Fruit fly (Drosophila melanogaster) whole organism, embryonic: ENCODE data around the gene TBC1D16.
A peak's percentile ranks its signal among the peaks of the same experiment; 100 is the strongest.

Experiments
- ATbp ChIP-seq: fragments of 200-800 bp; sonication (Bioruptor generic); optimal IDR thresholded peaks from 2 replicates; lab custom pipeline; 2017; ENCODE audit warnings: missing biosample characterization, mild to moderate bottlenecking, missing genetic modification characterization, missing genetic modification reagents
- CG12659 ChIP-seq: fragments of 200-800 bp; sonication (Bioruptor generic); optimal IDR thresholded peaks from 3 replicates; lab custom pipeline; 2017; ENCODE audit warnings: mild to moderate bottlenecking, missing biosample characterization, missing genetic modification reagents, missing genetic modification characterization
- CG13123 ChIP-seq: fragments of 200-800 bp; sonication (Bioruptor generic); optimal IDR thresholded peaks from 2 replicates; lab custom pipeline; 2016; ENCODE audit warnings: missing biosample characterization, missing genetic modification characterization
- CG13287 ChIP-seq: fragments of 200-800 bp; sonication (Bioruptor generic); IDR thresholded peaks from 2 replicates; pipeline ENCODE4 v1.3.6; 2022; ENCODE audit warnings: missing biosample characterization, missing genetic modification characterization; ENCODE audit not compliant: partially characterized antibody
- CG13894 ChIP-seq: fragments of 200-800 bp; sonication (Bioruptor generic); optimal IDR thresholded peaks from 3 replicates; lab custom pipeline; 2018; ENCODE audit warnings: missing biosample characterization, mild to moderate bottlenecking, missing genetic modification characterization, moderate library complexity
- CG14860 ChIP-seq: fragments of 200-800 bp; sonication (Bioruptor generic); IDR thresholded peaks from 3 replicates; pipeline ENCODE4 v1.3.6; 2022; ENCODE audit warnings: missing biosample characterization, missing genetic modification characterization; ENCODE audit not compliant: partially characterized antibody
- CG14965 ChIP-seq: fragments of 200-800 bp; sonication (Bioruptor generic); optimal IDR thresholded peaks from 2 replicates; lab custom pipeline; 2016; ENCODE audit warnings: missing biosample characterization, missing genetic modification characterization, borderline replicate concordance
- CG16813 ChIP-seq: fragments of 200-800 bp; sonication (Bioruptor generic); IDR thresholded peaks from 3 replicates; pipeline ENCODE4 v1.3.6; 2022; ENCODE audit warnings: missing biosample characterization, missing genetic modification characterization; ENCODE audit not compliant: partially characterized antibody
- CG1792 ChIP-seq: fragments of 200-800 bp; sonication (Bioruptor generic); optimal IDR thresholded peaks from 2 replicates; lab custom pipeline; 2016; ENCODE audit warnings: missing biosample characterization, missing genetic modification characterization
- CG2129 ChIP-seq: fragments of 200-800 bp; sonication (Bioruptor generic); IDR thresholded peaks from 2 replicates; pipeline ENCODE4 v1.3.6; 2022; ENCODE audit warnings: missing biosample characterization, missing genetic modification characterization; ENCODE audit not compliant: partially characterized antibody
- CG30020 ChIP-seq: fragments of 200-800 bp; optimal IDR thresholded peaks from 2 replicates; lab custom pipeline; 2019; ENCODE audit warnings: missing biosample characterization, mild to moderate bottlenecking, missing genetic modification characterization, moderate library complexity
- CG34224 ChIP-seq: fragments of 200-800 bp; sonication (Bioruptor generic); IDR thresholded peaks from 3 replicates; pipeline ENCODE4 v1.3.6; 2022; ENCODE audit warnings: missing biosample characterization, missing genetic modification characterization; ENCODE audit not compliant: partially characterized antibody
- CG3995 ChIP-seq: fragments of 200-800 bp; sonication (Bioruptor generic); optimal IDR thresholded peaks from 3 replicates; lab custom pipeline; 2016; ENCODE audit warnings: missing biosample characterization, missing genetic modification characterization
- CG43689 ChIP-seq: fragments of 200-800 bp; sonication (Bioruptor generic); IDR thresholded peaks from 2 replicates; pipeline ENCODE4 v1.3.6; 2022; ENCODE audit warnings: missing biosample characterization, missing genetic modification characterization
- CG4707 ChIP-seq: fragments of 200-800 bp; sonication (Bioruptor generic); optimal IDR thresholded peaks from 2 replicates; lab custom pipeline; 2018; ENCODE audit warnings: missing biosample characterization, mild to moderate bottlenecking, missing genetic modification characterization, moderate library complexity
- CG8290 ChIP-seq, 3 experiments: fragments of 200-800 bp; sonication (Bioruptor generic); optimal IDR thresholded peaks; 2 replicates each; lab custom pipeline; 2016 to 2019; ENCODE audit warnings: missing biosample characterization in 3 of 3, missing genetic modification characterization in 3 of 3, mild to moderate bottlenecking in 2 of 3, moderate library complexity in 1 of 3
- CHES-1-like ChIP-seq: fragments of 200-800 bp; sonication (Bioruptor generic); optimal IDR thresholded peaks from 2 replicates; lab custom pipeline; 2016; ENCODE audit warnings: missing biosample characterization, missing genetic modification characterization
- Chrac-16 ChIP-seq: fragments of 200-800 bp; sonication (Bioruptor generic); optimal IDR thresholded peaks from 3 replicates; lab custom pipeline; 2016; ENCODE audit warnings: missing biosample characterization, missing genetic modification characterization
- Dll ChIP-seq: fragments of 200-800 bp; sonication (Bioruptor generic); IDR thresholded peaks from 4 replicates; pipeline ENCODE4 v1.3.6; 2022; ENCODE audit warnings: missing biosample characterization, missing genetic modification characterization; ENCODE audit not compliant: partially characterized antibody
- Doc3 ChIP-seq: fragments of 200-800 bp; sonication (Bioruptor generic); IDR thresholded peaks from 3 replicates; pipeline ENCODE4 v1.3.6; 2022; ENCODE audit warnings: missing biosample characterization, missing genetic modification characterization; ENCODE audit not compliant: partially characterized antibody
- MBD-R2 ChIP-seq: fragments of 200-800 bp; sonication (Bioruptor generic); IDR thresholded peaks from 2 replicates; pipeline ENCODE4 v1.3.6; 2022; ENCODE audit warnings: missing biosample characterization, missing genetic modification characterization
- NC2α ChIP-seq: fragments of 200-800 bp; sonication (Bioruptor generic); optimal IDR thresholded peaks from 2 replicates; lab custom pipeline; 2016; ENCODE audit warnings: missing biosample characterization, missing genetic modification characterization
- Oaz ChIP-seq: fragments of 200-800 bp; sonication (Bioruptor generic); IDR thresholded peaks from 2 replicates; pipeline ENCODE4 v1.3.6; 2022; ENCODE audit warnings: missing biosample characterization, missing genetic modification characterization
- Sry-β ChIP-seq: fragments of 200-800 bp; sonication (Bioruptor generic); optimal IDR thresholded peaks from 2 replicates; lab custom pipeline; 2018; ENCODE audit warnings: missing biosample characterization, mild to moderate bottlenecking, missing genetic modification characterization, moderate library complexity
- Sry-δ ChIP-seq: fragments of 200-800 bp; sonication (Bioruptor generic); optimal IDR thresholded peaks from 2 replicates; lab custom pipeline; 2016; ENCODE audit warnings: missing biosample characterization, missing genetic modification characterization
- bbx ChIP-seq: fragments of 200-800 bp; sonication (Bioruptor generic); IDR thresholded peaks from 2 replicates; pipeline ENCODE4 v1.3.6; 2022; ENCODE audit warnings: missing biosample characterization, missing genetic modification characterization; ENCODE audit not compliant: partially characterized antibody
- croc ChIP-seq: fragments of 200-800 bp; sonication (Bioruptor generic); conservative IDR thresholded peaks from 3 replicates; pipeline ENCODE4 v1.3.6; 2022; ENCODE audit warnings: missing biosample characterization, missing genetic modification characterization
- da ChIP-seq: fragments of 200-800 bp; sonication (Bioruptor generic); optimal IDR thresholded peaks from 2 replicates; lab custom pipeline; 2016; ENCODE audit warnings: missing biosample characterization, missing genetic modification characterization
- exex ChIP-seq: fragments of 200-800 bp; sonication (Bioruptor generic); optimal IDR thresholded peaks from 4 replicates; lab custom pipeline; 2018; ENCODE audit warnings: missing biosample characterization, mild to moderate bottlenecking, missing genetic modification characterization, moderate library complexity
- gce ChIP-seq: fragments of 200-800 bp; sonication (Bioruptor generic); IDR thresholded peaks from 3 replicates; pipeline ENCODE4 v1.3.6; 2022; ENCODE audit warnings: missing biosample characterization, missing genetic modification characterization
- gt ChIP-seq: fragments of 200-800 bp; sonication (Bioruptor generic); IDR thresholded peaks from 2 replicates; pipeline ENCODE4 v1.3.6; 2022; ENCODE audit warnings: missing biosample characterization, missing genetic modification characterization
- hkb ChIP-seq, 2 experiments: fragments of 200-800 bp in 1 of 2; fragments of >200 bp in 1 of 2; sonication (Bioruptor generic) in 1 of 2; IDR thresholded peaks in 1 of 2; optimal IDR thresholded peaks in 1 of 2; 2 replicates each; pipeline versions ENCODE4 v1.3.6 to Lab custom; 2017 to 2022; ENCODE audit warnings: missing biosample characterization in 1 of 2, missing genetic modification characterization in 1 of 2
- nmo ChIP-seq: fragments of 200-800 bp; sonication (Bioruptor generic); optimal IDR thresholded peaks from 2 replicates; lab custom pipeline; 2018; ENCODE audit warnings: missing biosample characterization, mild to moderate bottlenecking, missing genetic modification characterization, moderate library complexity
- phol ChIP-seq: fragments of 200-800 bp; sonication (Bioruptor generic); optimal IDR thresholded peaks from 3 replicates; lab custom pipeline; 2018; ENCODE audit warnings: missing biosample characterization, mild to moderate bottlenecking, missing genetic modification characterization, moderate library complexity
- pzg ChIP-seq: fragments of 200-800 bp; sonication (Bioruptor generic); optimal IDR thresholded peaks from 3 replicates; lab custom pipeline; 2018; ENCODE audit warnings: missing biosample characterization, mild to moderate bottlenecking, missing genetic modification characterization, moderate library complexity
- schlank ChIP-seq: fragments of 200-800 bp; sonication (Bioruptor generic); optimal IDR thresholded peaks from 2 replicates; lab custom pipeline; 2018; ENCODE audit warnings: missing biosample characterization, mild to moderate bottlenecking, missing genetic modification characterization
- sna ChIP-seq: fragments of 200-800 bp; sonication (Bioruptor generic); IDR thresholded peaks from 2 replicates; pipeline ENCODE4 v1.3.6; 2022; ENCODE audit warnings: missing biosample characterization, missing genetic modification characterization; ENCODE audit not compliant: partially characterized antibody
- so ChIP-seq: fragments of 200-800 bp; sonication (Bioruptor generic); IDR thresholded peaks from 3 replicates; pipeline ENCODE4 v1.3.6; 2022; ENCODE audit warnings: missing biosample characterization, missing genetic modification characterization
- sr ChIP-seq: fragments of 200-800 bp; sonication (Bioruptor generic); IDR thresholded peaks from 3 replicates; pipeline ENCODE4 v1.3.6; 2022; ENCODE audit warnings: missing biosample characterization, missing genetic modification characterization
- stwl ChIP-seq: fragments of 200-800 bp; sonication (Bioruptor generic); optimal IDR thresholded peaks from 3 replicates; lab custom pipeline; 2018; ENCODE audit warnings: missing biosample characterization, mild to moderate bottlenecking, missing genetic modification characterization, moderate library complexity
- sug ChIP-seq: fragments of 200-800 bp; optimal IDR thresholded peaks from 2 replicates; lab custom pipeline; 2019; ENCODE audit warnings: missing biosample characterization, mild to moderate bottlenecking, missing genetic modification characterization, moderate library complexity
- tna ChIP-seq: fragments of 200-800 bp; sonication (Bioruptor generic); IDR thresholded peaks from 2 replicates; pipeline ENCODE4 v1.3.6; 2022; ENCODE audit warnings: missing biosample characterization, missing genetic modification characterization; ENCODE audit not compliant: partially characterized antibody
- ttk ChIP-seq: fragments of 200-800 bp; sonication (Bioruptor generic); IDR thresholded peaks from 2 replicates; pipeline ENCODE4 v2.1.2; 2022; ENCODE audit warnings: missing biosample characterization, missing genetic modification characterization
- vvl ChIP-seq: fragments of 200-800 bp; sonication (Bioruptor generic); IDR thresholded peaks from 2 replicates; pipeline ENCODE4 v1.3.6; 2022; ENCODE audit warnings: missing biosample characterization, missing genetic modification characterization
- zen ChIP-seq: fragments of 200-800 bp; sonication (Bioruptor generic); optimal IDR thresholded peaks from 3 replicates; lab custom pipeline; 2018; ENCODE audit warnings: missing biosample characterization, mild to moderate bottlenecking, missing genetic modification characterization, moderate library complexity

The TBC1D16 gene

dm6 chr2L:10408122-10408576 is 27.3 kb downstream of the TBC1D16 start, which contains the start of the genes Ip259 and RpS27A (continued):
- TF ChIP-seq hkb (optimal IDR thresholded peaks at IDR 0.05; lab: Kevin White, UChicago) (no peak), hkb (GFP tag; IDR thresholded peaks at IDR 0.05; lab: Robert Waterston, UW) (peak; percentile 68)

dm6 chr2L:10405008-10405654 is 30.3 kb downstream of the TBC1D16 start, which contains the start of the genes CG17768, LSm-4 and Ir31a:
Gene CG17768, minus strand, starts transcription at chr2L:10405203.
Gene LSm-4, minus strand, starts transcription at chr2L:10405203.
Gene Ir31a, plus strand, starts transcription at chr2L:10405565.
- TF ChIP-seq pzg (GFP tag; lab: Kevin White, UChicago) = peak; percentile 20
- no peak for TF ChIP-seq ATbp (GFP tag; lab: Kevin White, UChicago)
- TF ChIP-seq Sry-δ (GFP tag; lab: Kevin White, UChicago) = peak; percentile 72
- no peak for TF ChIP-seq Chrac-16
- TF ChIP-seq CG13123 (GFP tag; lab: Kevin White, UChicago) = no peak
- no peak for TF ChIP-seq ttk (GFP tag; lab: Robert Waterston, UW)
- TF ChIP-seq CG8290 (GFP tag; optimal IDR thresholded peaks at IDR 0.05; lab: Kevin White, UChicago) = peak; percentile 27
- no peak for TF ChIP-seq CG8290 (tag; optimal IDR thresholded peaks at IDR 0.05; lab: Kevin White, UChicago)
- no peak for TF ChIP-seq exex (tag; lab: Kevin White, UChicago)
- peak; percentile 87 for TF ChIP-seq CG13287 (GFP tag; lab: Robert Waterston, UW)
- no peak for TF ChIP-seq CG14965 (GFP tag; lab: Kevin White, UChicago)
- TF ChIP-seq CG1792 (GFP tag; lab: Kevin White, UChicago) = no peak
- no peak for TF ChIP-seq schlank (tag; lab: Kevin White, UChicago)
- TF ChIP-seq vvl (GFP tag; lab: Robert Waterston, UW) = peak; percentile 84
- TF ChIP-seq Dll (GFP tag; lab: Robert Waterston, UW) = peak; percentile 85
- TF ChIP-seq phol = peak; percentile 11
- peak; percentile 46; the same call in 1 of the 2 replicates for TF ChIP-seq MBD-R2 (GFP tag; lab: Robert Waterston, UW)
- TF ChIP-seq Oaz (GFP tag; lab: Robert Waterston, UW) = no peak
- no peak for TF ChIP-seq croc (GFP tag; lab: Robert Waterston, UW)
- no peak for TF ChIP-seq sr
- peak; percentile 2 for TF ChIP-seq nmo (GFP tag; lab: Kevin White, UChicago)
- TF ChIP-seq bbx (GFP tag; lab: Robert Waterston, UW) = peak; percentile 82
- peak; percentile 66; the same call in 1 of the 2 replicates for TF ChIP-seq CG2129 (GFP tag; lab: Robert Waterston, UW)
- TF ChIP-seq sug = no peak
- no peak for TF ChIP-seq Sry-β (GFP tag; lab: Kevin White, UChicago)
- peak; percentile 15 for TF ChIP-seq CG3995 (GFP tag; lab: Kevin White, UChicago)
- TF ChIP-seq so (GFP tag; lab: Robert Waterston, UW) = no peak
- TF ChIP-seq stwl (tag; lab: Kevin White, UChicago) = peak; percentile 18
- TF ChIP-seq zen (tag; lab: Kevin White, UChicago) = no peak
- peak; percentile 72 for TF ChIP-seq CG16813 (GFP tag; lab: Robert Waterston, UW)
- TF ChIP-seq NC2α = no peak
- peak; percentile 68 for TF ChIP-seq CG14860 (GFP tag; lab: Robert Waterston, UW)
- TF ChIP-seq CHES-1-like (GFP tag; lab: Kevin White, UChicago) = no peak
- TF ChIP-seq CG12659 = peak; percentile 25
- TF ChIP-seq gt (GFP tag; lab: Robert Waterston, UW) = no peak
- TF ChIP-seq CG4707 = no peak
- no peak for TF ChIP-seq CG43689 (GFP tag; lab: Robert Waterston, UW)
- no peak for TF ChIP-seq gce (GFP tag; lab: Robert Waterston, UW)
- TF ChIP-seq Doc3 (GFP tag; lab: Robert Waterston, UW) = peak; percentile 88
- peak; percentile 45; the same call in 1 of the 2 replicates for TF ChIP-seq tna
- peak; percentile 66; the same call in 1 of the 2 replicates for TF ChIP-seq sna (GFP tag; lab: Robert Waterston, UW)
- no peak for TF ChIP-seq CG13894 (tag; lab: Kevin White, UChicago)
- peak; percentile 85 for TF ChIP-seq CG34224 (GFP tag; lab: Robert Waterston, UW)
- TF ChIP-seq CG30020 = peak; percentile 91
- no peak for TF ChIP-seq da (GFP tag; lab: Kevin White, UChicago)
